Worm (Caenorhabditis elegans) whole organism, L2 larva: Measurements from ENCODE around the gene srsx-13.

ENCODE experiments used
- ama-1 ChIP-seq: fragments of 150-350 bp; optimal IDR thresholded peaks from 2 replicates; lab custom pipeline; 2018; ENCODE audit warnings: inconsistent platforms
- ceh-82 ChIP-seq: fragments of 150-350 bp; optimal IDR thresholded peaks from 2 replicates; lab custom pipeline; 2014; ENCODE audit warnings: missing biosample characterization, missing genetic modification characterization
- nhr-237 ChIP-seq: fragments of 150-350 bp; optimal IDR thresholded peaks from 2 replicates; lab custom pipeline; 2014; ENCODE audit warnings: missing biosample characterization, missing genetic modification characterization
- unc-39 ChIP-seq: fragments of 150-350 bp; optimal IDR thresholded peaks from 2 replicates; lab custom pipeline; 2014; ENCODE audit warnings: missing biosample characterization, missing genetic modification characterization
- unc-62 ChIP-seq: fragments of 150-350 bp; optimal IDR thresholded peaks from 2 replicates; lab custom pipeline; 2014; ENCODE audit warnings: missing biosample characterization, missing genetic modification reagents, missing genetic modification characterization

ce11 chrV:4937337-4937736 lies 45.7 kb downstream of the srsx-13 start:
- TF ChIP-seq ama-1 (lab: Kevin White, UChicago) (no peak), ceh-82 (tag; lab: Kevin White, UChicago) (no peak), unc-62 (GFP tag; lab: Kevin White, UChicago) (no peak), unc-39 (tag; lab: Kevin White, UChicago) (no peak), nhr-237 (tag; lab: Kevin White, UChicago) (no peak)
